Fruit fly (Drosophila melanogaster) whole organism, embryonic: ENCODE results near the gene Nct.
A peak's percentile ranks its signal among the peaks of the same experiment; 100 is the strongest.

Experiments
- Adf1 ChIP-seq: fragments of 200-800 bp; sonication (Bioruptor generic); IDR thresholded peaks from 2 replicates; pipeline ENCODE4 v1.3.6; 2022; ENCODE audit warnings: missing biosample characterization, missing genetic modification characterization
- CG1024 ChIP-seq: fragments of 200-800 bp; sonication (Bioruptor generic); IDR thresholded peaks from 2 replicates; pipeline ENCODE4 v1.3.6; 2022; ENCODE audit warnings: missing biosample characterization, missing genetic modification characterization
- CG10543 ChIP-seq: fragments of 200-800 bp; sonication (Bioruptor generic); optimal IDR thresholded peaks from 3 replicates; lab custom pipeline; 2017; ENCODE audit warnings: missing biosample characterization, mild to moderate bottlenecking, missing genetic modification characterization, moderate library complexity
- CG11085 ChIP-seq: fragments of 200-800 bp; sonication (Bioruptor generic); IDR thresholded peaks from 2 replicates; pipeline ENCODE4 v1.3.6; 2022; ENCODE audit warnings: missing biosample characterization, missing genetic modification characterization
- CG11398 ChIP-seq: fragments of 200-800 bp; sonication (Bioruptor generic); optimal IDR thresholded peaks from 2 replicates; lab custom pipeline; 2016; ENCODE audit warnings: missing biosample characterization, missing genetic modification characterization
- CG12219 ChIP-seq: fragments of 200-800 bp; sonication (Bioruptor generic); optimal IDR thresholded peaks from 3 replicates; lab custom pipeline; 2018; ENCODE audit warnings: missing biosample characterization, mild to moderate bottlenecking, missing genetic modification characterization
- CG12299 ChIP-seq: fragments of 200-800 bp; sonication (Bioruptor generic); optimal IDR thresholded peaks from 2 replicates; lab custom pipeline; 2018; ENCODE audit warnings: missing biosample characterization, mild to moderate bottlenecking, missing genetic modification characterization
- CG12659 ChIP-seq: fragments of 200-800 bp; sonication (Bioruptor generic); optimal IDR thresholded peaks from 3 replicates; lab custom pipeline; 2017; ENCODE audit warnings: mild to moderate bottlenecking, missing biosample characterization, missing genetic modification reagents, missing genetic modification characterization
- CG13287 ChIP-seq: fragments of 200-800 bp; sonication (Bioruptor generic); IDR thresholded peaks from 2 replicates; pipeline ENCODE4 v1.3.6; 2022; ENCODE audit warnings: missing biosample characterization, missing genetic modification characterization; ENCODE audit not compliant: partially characterized antibody
- CG13775 ChIP-seq: fragments of 200-800 bp; sonication (Bioruptor generic); optimal IDR thresholded peaks from 3 replicates; lab custom pipeline; 2017; ENCODE audit warnings: missing biosample characterization, mild to moderate bottlenecking, missing genetic modification characterization
- CG15073 ChIP-seq: fragments of 200-800 bp; sonication (Bioruptor generic); optimal IDR thresholded peaks from 2 replicates; lab custom pipeline; 2016; ENCODE audit warnings: missing biosample characterization, missing genetic modification characterization
- CG15601 ChIP-seq: fragments of 200-800 bp; sonication (Bioruptor generic); optimal IDR thresholded peaks from 3 replicates; lab custom pipeline; 2019; ENCODE audit warnings: missing biosample characterization, mild to moderate bottlenecking, missing genetic modification characterization, moderate library complexity
- CG17612 ChIP-seq: fragments of 200-800 bp; sonication (Bioruptor generic); IDR thresholded peaks from 2 replicates; pipeline ENCODE4 v1.3.6; 2022; ENCODE audit warnings: missing biosample characterization, missing genetic modification characterization
- CG17829 ChIP-seq: fragments of 200-800 bp; optimal IDR thresholded peaks from 2 replicates; lab custom pipeline; 2019; ENCODE audit warnings: missing biosample characterization, mild to moderate bottlenecking, missing genetic modification characterization, moderate library complexity
- CG18476 ChIP-seq: fragments of 200-800 bp; sonication (Bioruptor generic); optimal IDR thresholded peaks from 2 replicates; lab custom pipeline; 2016; ENCODE audit warnings: missing biosample characterization, mild to moderate bottlenecking, missing genetic modification characterization
- CG2202 ChIP-seq: fragments of 200-800 bp; sonication (Bioruptor generic); optimal IDR thresholded peaks from 2 replicates; lab custom pipeline; 2018; ENCODE audit warnings: missing biosample characterization, mild to moderate bottlenecking, missing genetic modification characterization
- CG32532 ChIP-seq: fragments of 200-800 bp; sonication (Bioruptor generic); IDR thresholded peaks from 2 replicates; pipeline ENCODE4 v1.3.6; 2022; ENCODE audit warnings: missing biosample characterization, missing genetic modification characterization
- CG4282 ChIP-seq: fragments of 200-800 bp; sonication (Bioruptor generic); optimal IDR thresholded peaks from 2 replicates; lab custom pipeline; 2016; ENCODE audit warnings: missing biosample characterization, missing genetic modification characterization
- CG5245 ChIP-seq: fragments of 200-800 bp; sonication (Bioruptor generic); optimal IDR thresholded peaks from 3 replicates; lab custom pipeline; 2016; ENCODE audit warnings: missing biosample characterization, missing genetic modification characterization
- CG8944 ChIP-seq: fragments of 200-800 bp; sonication (Bioruptor generic); optimal IDR thresholded peaks from 3 replicates; lab custom pipeline; 2016; ENCODE audit warnings: missing biosample characterization, missing genetic modification characterization
- CG9215 ChIP-seq: fragments of 200-800 bp; sonication (Bioruptor generic); IDR thresholded peaks from 2 replicates; pipeline ENCODE4 v1.3.6; 2022; ENCODE audit warnings: missing biosample characterization, missing genetic modification characterization
- CG9609 ChIP-seq: fragments of 200-800 bp; sonication (Bioruptor generic); optimal IDR thresholded peaks from 3 replicates; lab custom pipeline; 2016; ENCODE audit warnings: missing biosample characterization, missing genetic modification characterization
- CG9727 ChIP-seq: fragments of 200-800 bp; sonication (Bioruptor generic); optimal IDR thresholded peaks from 3 replicates; lab custom pipeline; 2017; ENCODE audit warnings: missing biosample characterization, mild to moderate bottlenecking, missing genetic modification characterization
- CoRest ChIP-seq: fragments of 200-800 bp; sonication (Bioruptor generic); optimal IDR thresholded peaks from 3 replicates; lab custom pipeline; 2018; ENCODE audit warnings: missing biosample characterization, mild to moderate bottlenecking, missing genetic modification characterization, moderate library complexity
- Dek ChIP-seq: fragments of 200-800 bp; sonication (Bioruptor generic); optimal IDR thresholded peaks from 3 replicates; lab custom pipeline; 2019; ENCODE audit warnings: missing biosample characterization, mild to moderate bottlenecking, missing genetic modification characterization, moderate library complexity
- ERR ChIP-seq: fragments of 200-800 bp; sonication (Bioruptor generic); optimal IDR thresholded peaks from 2 replicates; lab custom pipeline; 2016; ENCODE audit warnings: missing biosample characterization, missing genetic modification characterization
- Elba2 ChIP-seq: fragments of 200-800 bp; sonication (Bioruptor generic); optimal IDR thresholded peaks from 3 replicates; lab custom pipeline; 2016; ENCODE audit warnings: missing biosample characterization, missing genetic modification characterization
- HHEX ChIP-seq: fragments of 200-800 bp; sonication (Bioruptor generic); optimal IDR thresholded peaks from 3 replicates; lab custom pipeline; 2017; ENCODE audit warnings: missing biosample characterization, mild to moderate bottlenecking, missing genetic modification characterization, missing genetic modification reagents
- HmgZ ChIP-seq: fragments of 200-800 bp; sonication (Bioruptor generic); optimal IDR thresholded peaks from 2 replicates; lab custom pipeline; 2018; ENCODE audit warnings: missing biosample characterization, mild to moderate bottlenecking, missing genetic modification characterization
- Meics ChIP-seq: fragments of 200-800 bp; sonication (Bioruptor generic); optimal IDR thresholded peaks from 2 replicates; lab custom pipeline; 2017; ENCODE audit warnings: missing biosample characterization, mild to moderate bottlenecking, missing genetic modification characterization
- NC2α ChIP-seq: fragments of 200-800 bp; sonication (Bioruptor generic); optimal IDR thresholded peaks from 2 replicates; lab custom pipeline; 2016; ENCODE audit warnings: missing biosample characterization, missing genetic modification characterization
- Opbp ChIP-seq: fragments of 200-800 bp; sonication (Bioruptor generic); IDR thresholded peaks from 3 replicates; pipeline ENCODE4 v1.3.6; 2022; ENCODE audit warnings: missing biosample characterization, missing genetic modification characterization; ENCODE audit not compliant: partially characterized antibody
- YL-1 ChIP-seq: fragments of 200-800 bp; sonication (Bioruptor generic); optimal IDR thresholded peaks from 3 replicates; lab custom pipeline; 2017; ENCODE audit warnings: missing biosample characterization, mild to moderate bottlenecking, missing genetic modification characterization
- cad ChIP-seq: fragments of >200 bp; optimal IDR thresholded peaks from 2 replicates; lab custom pipeline; 2017; ENCODE audit warnings: missing biosample characterization, missing genetic modification characterization
- cas ChIP-seq: fragments of 200-800 bp; sonication (Bioruptor generic); IDR thresholded peaks from 2 replicates; pipeline ENCODE4 v1.3.6; 2022; ENCODE audit warnings: missing biosample characterization, missing genetic modification characterization
- dmrt99B ChIP-seq: fragments of 200-800 bp; sonication (Bioruptor generic); optimal IDR thresholded peaks from 2 replicates; lab custom pipeline; 2018; ENCODE audit warnings: missing biosample characterization, mild to moderate bottlenecking, missing genetic modification characterization, moderate library complexity
- h ChIP-seq: fragments of >200 bp; optimal IDR thresholded peaks from 2 replicates; lab custom pipeline; 2017
- kah ChIP-seq: fragments of 200-800 bp; sonication (Bioruptor generic); optimal IDR thresholded peaks from 2 replicates; lab custom pipeline; 2018; ENCODE audit warnings: missing biosample characterization, mild to moderate bottlenecking, missing genetic modification characterization
- kni ChIP-seq: fragments of 200-800 bp; sonication (Bioruptor generic); optimal IDR thresholded peaks from 3 replicates; lab custom pipeline; 2017; ENCODE audit warnings: mild to moderate bottlenecking, missing biosample characterization, missing genetic modification reagents, missing genetic modification characterization
- lbe ChIP-seq: fragments of 200-800 bp; sonication (Bioruptor generic); optimal IDR thresholded peaks from 2 replicates; lab custom pipeline; 2016; ENCODE audit warnings: missing biosample characterization, mild to moderate bottlenecking, missing genetic modification characterization
- lov ChIP-seq, 2 experiments: fragments of 200-800 bp in 1 of 2; fragments of >200 bp in 1 of 2; sonication (Bioruptor generic) in 1 of 2; IDR thresholded peaks in 1 of 2; optimal IDR thresholded peaks in 1 of 2; 2 replicates in 1 of 2; 3 replicates in 1 of 2; pipeline versions ENCODE4 v1.3.6 to Lab custom; 2017 to 2022; ENCODE audit warnings: missing biosample characterization in 1 of 2, missing genetic modification characterization in 1 of 2
- nerfin-2 ChIP-seq: fragments of 200-800 bp; sonication (Bioruptor generic); IDR thresholded peaks from 2 replicates; pipeline ENCODE4 v1.3.6; 2022; ENCODE audit warnings: missing biosample characterization, missing genetic modification characterization; ENCODE audit not compliant: partially characterized antibody
- pros ChIP-seq: fragments of 200-800 bp; sonication (Bioruptor generic); optimal IDR thresholded peaks from 3 replicates; lab custom pipeline; 2019; ENCODE audit warnings: missing biosample characterization, mild to moderate bottlenecking, missing genetic modification characterization, moderate library complexity
- rib ChIP-seq: fragments of 200-800 bp; sonication (Bioruptor generic); IDR thresholded peaks from 2 replicates; pipeline ENCODE4 v1.3.6; 2022; ENCODE audit warnings: missing biosample characterization, missing genetic modification characterization
- salm ChIP-seq: fragments of 200-800 bp; sonication (Bioruptor generic); optimal IDR thresholded peaks from 2 replicates; lab custom pipeline; 2018; ENCODE audit warnings: missing biosample characterization, mild to moderate bottlenecking, missing genetic modification characterization
- shn ChIP-seq: fragments of 200-800 bp; sonication (Bioruptor generic); optimal IDR thresholded peaks from 3 replicates; lab custom pipeline; 2016; ENCODE audit warnings: missing biosample characterization, missing genetic modification characterization
- tap ChIP-seq: fragments of 200-800 bp; optimal IDR thresholded peaks from 3 replicates; lab custom pipeline; 2019; ENCODE audit warnings: missing biosample characterization, mild to moderate bottlenecking, missing genetic modification characterization, moderate library complexity
- vnd ChIP-seq: fragments of 200-800 bp; sonication (Bioruptor generic); IDR thresholded peaks from 3 replicates; pipeline ENCODE4 v1.3.6; 2022; ENCODE audit warnings: missing biosample characterization, missing genetic modification characterization; ENCODE audit not compliant: partially characterized antibody
- vvl ChIP-seq: fragments of 200-800 bp; sonication (Bioruptor generic); IDR thresholded peaks from 2 replicates; pipeline ENCODE4 v1.3.6; 2022; ENCODE audit warnings: missing biosample characterization, missing genetic modification characterization

The Nct gene

dm6 chr3R:24810844-24811625 lies 40.4 kb upstream of the Nct start (continued):
- TF ChIP-seq CG15073, result peak; percentile 17
- TF ChIP-seq ERR, result peak; percentile 86
- peak; percentile 92 for TF ChIP-seq CG12219 (GFP tag; lab: Kevin White, UChicago)
- no peak for TF ChIP-seq kni
- peak; percentile 35 for TF ChIP-seq YL-1
- no peak for TF ChIP-seq dmrt99B (tag; lab: Kevin White, UChicago)
- TF ChIP-seq CG13775 (GFP tag; lab: Kevin White, UChicago), result peak; percentile 75
- TF ChIP-seq shn (GFP tag; lab: Kevin White, UChicago), result peak; percentile 77
- TF ChIP-seq cas (GFP tag; lab: Robert Waterston, UW), result peak; percentile 62
- peak; percentile 68 for TF ChIP-seq CG15601 (tag; lab: Kevin White, UChicago)
- peak; percentile 83 for TF ChIP-seq CG18476 (GFP tag; lab: Kevin White, UChicago)
- TF ChIP-seq Meics (GFP tag; lab: Kevin White, UChicago), result peak; percentile 89
- peak; percentile 76 for TF ChIP-seq lbe (GFP tag; lab: Kevin White, UChicago)
- peak; percentile 91 for TF ChIP-seq CoRest (tag; lab: Kevin White, UChicago)
- TF ChIP-seq CG11085 (GFP tag; lab: Robert Waterston, UW), result peak; percentile 63; the same call in 1 of the 2 replicates
- TF ChIP-seq CG8944 (GFP tag; lab: Kevin White, UChicago), result peak; percentile 78
- peak; percentile 69 for TF ChIP-seq CG10543 (GFP tag; lab: Kevin White, UChicago)
- peak; percentile 95 for TF ChIP-seq CG32532 (GFP tag; lab: Robert Waterston, UW)
- peak; percentile 71 for TF ChIP-seq CG11398 (GFP tag; lab: Kevin White, UChicago)
- peak; percentile 73 for TF ChIP-seq CG12299 (tag; lab: Kevin White, UChicago)
- TF ChIP-seq salm, result peak; percentile 85
- TF ChIP-seq CG4282, result peak; percentile 57
- TF ChIP-seq CG17612, result peak; percentile 68; the same call in 1 of the 2 replicates
- TF ChIP-seq pros (GFP tag; lab: Kevin White, UChicago), result no peak
- TF ChIP-seq Elba2 (GFP tag; lab: Kevin White, UChicago), result no peak
- TF ChIP-seq lov (optimal IDR thresholded peaks at IDR 0.05; lab: Kevin White, UChicago), result no peak
- peak; percentile 73; the same call in 2 of the 3 replicates for TF ChIP-seq lov (GFP tag; IDR thresholded peaks at IDR 0.05; lab: Robert Waterston, UW)
- TF ChIP-seq CG2202 (tag; lab: Kevin White, UChicago), result peak; percentile 54
- TF ChIP-seq HHEX (GFP tag; lab: Kevin White, UChicago), result peak; percentile 90
- peak; percentile 95 for TF ChIP-seq vvl (GFP tag; lab: Robert Waterston, UW)
- no peak for TF ChIP-seq nerfin-2 (GFP tag; lab: Robert Waterston, UW)
- no peak for TF ChIP-seq CG13287 (GFP tag; lab: Robert Waterston, UW)
- TF ChIP-seq cad (GFP tag; lab: Kevin White, UChicago), result no peak
- TF ChIP-seq Adf1 (GFP tag; lab: Robert Waterston, UW), result peak; percentile 65
- TF ChIP-seq Opbp (GFP tag; lab: Robert Waterston, UW), result no peak
- TF ChIP-seq CG5245 (GFP tag; lab: Kevin White, UChicago), result peak; percentile 87
- TF ChIP-seq CG9215, result peak; percentile 78
- peak; percentile 74 for TF ChIP-seq CG17829 (tag; lab: Kevin White, UChicago)
- peak; percentile 92 for TF ChIP-seq CG12659
- peak; percentile 83 for TF ChIP-seq rib
- peak; percentile 72 for TF ChIP-seq CG1024 (GFP tag; lab: Robert Waterston, UW)
- TF ChIP-seq CG9727 (GFP tag; lab: Kevin White, UChicago), result peak; percentile 71
- TF ChIP-seq vnd, result no peak
- TF ChIP-seq HmgZ (tag; lab: Kevin White, UChicago), result peak; percentile 93
- peak; percentile 84 for TF ChIP-seq CG9609
- TF ChIP-seq kah (GFP tag; lab: Kevin White, UChicago), result peak; percentile 70
- peak; percentile 25 for TF ChIP-seq NC2α (GFP tag; lab: Kevin White, UChicago)
- TF ChIP-seq h (lab: Kevin White, UChicago), result no peak
- TF ChIP-seq Dek (tag; lab: Kevin White, UChicago), result peak; percentile 87
- peak; percentile 90 for TF ChIP-seq tap (tag; lab: Kevin White, UChicago)
